Worm (Caenorhabditis elegans): ENCODE measurements around the gene shn-1.

The shn-1 gene

DNA sequence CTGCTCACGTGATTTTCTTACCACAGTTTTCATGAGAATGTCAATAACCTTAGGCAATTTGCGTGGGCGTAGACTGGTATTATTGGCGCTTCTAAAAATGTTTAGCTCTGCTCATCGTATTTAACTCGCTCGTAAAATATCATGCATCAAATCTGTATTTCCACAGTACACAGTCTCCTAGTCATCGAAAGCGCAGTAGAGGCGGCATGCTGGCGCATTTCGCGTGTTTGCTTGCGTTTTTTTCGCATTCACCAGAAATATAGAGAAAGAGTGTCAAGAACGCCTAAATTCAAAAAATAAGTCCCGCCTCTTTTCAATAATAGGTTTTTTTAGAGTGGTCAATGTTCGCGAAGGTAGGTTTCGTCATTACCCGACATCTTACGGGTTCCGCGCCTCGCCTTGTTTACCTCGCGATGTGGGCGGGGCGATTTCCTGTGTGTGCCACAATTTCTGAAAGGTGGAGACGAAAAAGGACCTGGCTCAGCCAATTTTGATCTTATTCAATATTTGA is 14.1 kb downstream of the shn-1 start (continued):
- TF ChIP-seq ztf-25 (GFP tag; IDR thresholded peaks at IDR 0.05) = 0 out of 2 replicates have a peak, but pooled peaks have one; percentile 61

DNA sequence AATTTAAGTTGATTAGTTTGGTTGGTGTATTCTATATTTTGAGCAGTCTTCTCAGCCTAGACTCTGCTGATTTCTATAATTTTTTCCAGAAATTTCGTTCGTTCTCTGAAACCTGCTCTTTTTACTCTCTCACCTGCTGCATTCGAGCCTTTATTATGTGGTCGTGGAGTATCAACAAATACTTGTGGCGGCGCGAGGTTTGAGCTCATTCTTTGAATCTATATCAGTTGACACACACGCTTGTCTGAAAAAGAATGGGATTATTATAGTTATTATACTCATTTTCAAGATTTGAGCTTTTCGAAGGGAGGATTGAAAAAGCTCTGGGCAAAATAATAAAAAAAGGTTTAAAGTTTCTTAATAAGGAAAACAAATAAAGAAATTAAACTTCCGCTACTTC is 14.7 kb downstream of the shn-1 start:
- no peak for TF ChIP-seq snpc-4 (GFP tag; optimal IDR thresholded peaks at IDR 0.05)
- TF ChIP-seq snpc-4 (tag; optimal IDR thresholded peaks at IDR 0.05) = no peak
- no peak for TF ChIP-seq nhr-179 (tag; optimal IDR thresholded peaks at IDR 0.05)
- no peak for TF ChIP-seq let-607 (tag; optimal IDR thresholded peaks at IDR 0.05)
- TF ChIP-seq Y53F4B.3 (GFP tag; IDR thresholded peaks at IDR 0.05) = no peak
- no peak for TF ChIP-seq Y53G8AR.9 (GFP tag; conservative IDR thresholded peaks at IDR 0.05)

DNA sequence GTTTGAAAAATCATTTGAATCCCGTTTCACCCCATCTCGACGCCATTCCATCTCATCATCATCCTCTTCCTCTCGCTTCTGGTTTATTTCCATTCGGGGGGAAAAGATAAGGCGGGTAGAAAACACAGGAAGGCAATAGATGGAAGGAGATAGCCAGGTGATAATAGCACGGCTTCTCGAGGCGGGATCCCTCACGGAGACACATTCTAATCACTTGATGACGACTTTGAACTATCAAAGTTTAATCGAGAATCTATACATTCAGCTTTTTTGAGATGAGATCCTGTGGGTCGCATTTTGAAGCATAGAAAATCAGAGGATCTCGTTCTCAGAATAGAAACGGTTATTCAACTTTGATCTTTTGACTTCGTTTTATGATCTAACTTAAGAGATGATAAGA is 18.8 kb downstream of the shn-1 start, which contains the start of gene C33B4.2:
C33B4.2 (minus strand) TSS at position 165 of the 400 bp plus-strand sequence.
- TF ChIP-seq F57A8.1 (GFP tag; optimal IDR thresholded peaks at IDR 0.05) = no peak
- TF ChIP-seq Y79H2A.3 (GFP tag; conservative IDR thresholded peaks at IDR 0.05) = no peak
- no peak for TF ChIP-seq attf-5 (GFP tag; optimal IDR thresholded peaks at IDR 0.05)
- no peak for TF ChIP-seq T26A5.8 (tag; optimal IDR thresholded peaks at IDR 0.05)
- no peak for TF ChIP-seq repo-1 (tag; optimal IDR thresholded peaks at IDR 0.05)
- no peak for TF ChIP-seq B0336.3 (GFP tag; IDR thresholded peaks at IDR 0.05)
- TF ChIP-seq F33H1.4 (GFP tag; IDR thresholded peaks at IDR 0.05) = no peak

DNA sequence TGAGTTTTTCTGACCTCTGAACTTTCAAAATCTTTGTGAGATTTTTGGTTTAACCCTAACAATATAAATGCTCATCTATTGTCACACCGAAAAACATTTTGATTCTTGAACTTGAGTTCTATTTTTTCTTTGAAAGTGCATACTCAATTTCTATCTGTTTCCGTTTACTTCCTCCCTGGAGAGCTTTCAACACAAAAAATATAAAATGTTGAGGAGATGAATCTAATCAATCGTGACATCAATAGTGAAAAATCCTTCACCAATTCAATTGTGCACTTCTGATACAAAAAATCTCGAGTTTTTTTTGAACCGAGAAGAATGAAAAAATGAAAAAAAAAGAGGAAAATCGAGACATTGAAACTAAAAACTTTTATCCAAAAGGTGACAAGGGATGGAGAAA is 29.0 kb downstream of the shn-1 start:
- TF ChIP-seq nhr-120 (GFP tag; IDR thresholded peaks at IDR 0.05) = no peak
- TF ChIP-seq T07F8.4 (tag; optimal IDR thresholded peaks at IDR 0.05) = no peak
- TF ChIP-seq nfya-1 (tag; optimal IDR thresholded peaks at IDR 0.05; ENCODE audit: borderline replicate concordance, insufficient read depth) = no peak
- TF ChIP-seq F55B11.4 (tag; optimal IDR thresholded peaks at IDR 0.05; ENCODE audit: borderline replicate concordance, insufficient read depth) = no peak
- TF ChIP-seq nhr-179 (tag; optimal IDR thresholded peaks at IDR 0.05) = no peak
- TF ChIP-seq dpl-1 (GFP tag; optimal IDR thresholded peaks at IDR 0.05) = no peak
- no peak for TF ChIP-seq snpc-4 (GFP tag; optimal IDR thresholded peaks at IDR 0.05)
- no peak for TF ChIP-seq snpc-4 (tag; optimal IDR thresholded peaks at IDR 0.05)
- TF ChIP-seq madf-10 (tag; optimal IDR thresholded peaks at IDR 0.05) = no peak
- no peak for TF ChIP-seq hlh-12 (tag; optimal IDR thresholded peaks at IDR 0.05)
- TF ChIP-seq athp-1 (tag; optimal IDR thresholded peaks at IDR 0.05) = no peak
- TF ChIP-seq B0035.1 (tag; optimal IDR thresholded peaks at IDR 0.05) = no peak
- TF ChIP-seq tbp1 (GFP tag; optimal IDR thresholded peaks at IDR 0.05) = no peak
- no peak for TF ChIP-seq gei-17 (GFP tag; optimal IDR thresholded peaks at IDR 0.05)
- no peak for TF ChIP-seq let-526 (GFP tag; IDR thresholded peaks at IDR 0.05)
- no peak for TF ChIP-seq sptf-2 (GFP tag; optimal IDR thresholded peaks at IDR 0.05)
- no peak for TF ChIP-seq F52B5.7 (tag; optimal IDR thresholded peaks at IDR 0.05)
- no peak for TF ChIP-seq lir-1 (GFP tag; conservative IDR thresholded peaks at IDR 0.05)
- TF ChIP-seq F57C9.4 (tag; optimal IDR thresholded peaks at IDR 0.05) = no peak

DNA sequence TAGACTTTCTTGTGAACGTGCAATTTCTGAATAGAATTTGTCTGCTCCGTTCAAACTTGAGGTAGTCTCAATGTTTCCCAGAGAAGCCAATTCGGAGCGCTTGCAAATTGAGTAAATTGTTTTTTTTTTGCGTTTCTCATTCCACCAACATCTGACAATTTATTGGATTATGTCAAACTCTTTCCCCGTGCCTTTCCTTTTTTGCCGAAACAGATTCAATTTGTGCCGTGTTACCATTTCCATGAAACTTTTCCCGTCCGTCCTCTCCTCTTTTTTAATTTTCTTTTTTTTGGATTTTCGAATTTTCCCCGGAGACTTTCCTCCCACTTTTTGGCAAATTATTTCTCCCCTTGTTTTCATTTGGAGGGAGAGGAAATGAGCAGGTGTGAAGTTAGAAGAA is 37.3 kb downstream of the shn-1 start:
- no peak for TF ChIP-seq F57A8.1 (GFP tag; optimal IDR thresholded peaks at IDR 0.05)

DNA sequence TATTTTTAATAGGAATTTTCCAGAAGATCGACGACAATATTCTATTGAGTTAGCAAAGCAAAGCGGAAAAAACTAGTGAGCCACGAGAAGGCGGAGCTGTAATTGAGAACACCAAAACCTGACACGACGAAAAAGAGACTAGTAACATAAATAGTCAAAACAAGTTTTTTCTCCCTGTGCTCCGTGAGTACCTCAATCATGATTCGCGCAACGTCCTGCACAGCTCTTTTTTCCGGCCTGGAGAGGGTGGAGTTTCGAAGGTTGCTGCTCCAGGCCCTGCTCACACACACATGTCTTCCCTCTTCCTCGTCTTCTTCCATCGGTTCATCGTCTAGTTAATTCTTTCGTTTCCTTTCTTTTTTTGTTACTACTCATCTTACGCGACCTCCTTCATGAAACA is 39.2 kb downstream of the shn-1 start, which contains the start of gene clh-2:
clh-2 (plus strand) TSS at position 301 of the 400 bp plus-strand sequence.
- TF ChIP-seq Y53G8AR.9 (GFP tag; conservative IDR thresholded peaks at IDR 0.05) = 0 out of 2 replicates have a peak, but pooled peaks have one; percentile 40
- TF ChIP-seq ztf-18 (tag; optimal IDR thresholded peaks at IDR 0.05) = no peak
- no peak for TF ChIP-seq xnd-1 (tag; optimal IDR thresholded peaks at IDR 0.05)
- TF ChIP-seq T26A5.8 (tag; optimal IDR thresholded peaks at IDR 0.05) = no peak
- no peak for TF ChIP-seq pbrm-1 (GFP tag; IDR thresholded peaks at IDR 0.05)
- no peak for TF ChIP-seq nhr-179 (tag; optimal IDR thresholded peaks at IDR 0.05)
- TF ChIP-seq let-607 (tag; optimal IDR thresholded peaks at IDR 0.05) = no peak

Measured in whole organism, young adult.